Worm (Caenorhabditis elegans) whole organism, L3 larva: ENCODE data around the gene Y57A10A.14.
A peak's percentile ranks its signal among the peaks of the same experiment; 100 is the strongest.

Source experiments
- ZK546.5 ChIP-seq: sonication (generic microtip); optimal IDR thresholded peaks from 2 replicates; lab custom pipeline; 2017; ENCODE audit warnings: missing biosample characterization, missing genetic modification characterization
- ceh-28 ChIP-seq: fragments of 150-350 bp; optimal IDR thresholded peaks from 2 replicates; lab custom pipeline; 2014; ENCODE audit warnings: missing biosample characterization, missing genetic modification reagents, missing genetic modification characterization
- ceh-82 ChIP-seq: fragments of 150-350 bp; optimal IDR thresholded peaks from 2 replicates; lab custom pipeline; 2014; ENCODE audit warnings: missing biosample characterization, missing genetic modification characterization
- daf-12 ChIP-seq: fragments of 150-350 bp; optimal IDR thresholded peaks from 2 replicates; lab custom pipeline; 2014; ENCODE audit warnings: missing biosample characterization, missing genetic modification reagents, missing genetic modification characterization
- egl-27 ChIP-seq: sonication (generic microtip); optimal IDR thresholded peaks from 4 replicates; lab custom pipeline; 2017; ENCODE audit warnings: missing biosample characterization, missing genetic modification reagents, missing genetic modification characterization
- egl-5 ChIP-seq: fragments of 150-350 bp; optimal IDR thresholded peaks from 2 replicates; lab custom pipeline; 2017; ENCODE audit warnings: missing biosample characterization, missing genetic modification reagents, missing genetic modification characterization, inconsistent platforms
- elt-1 ChIP-seq: fragments of 150-350 bp; optimal IDR thresholded peaks from 2 replicates; lab custom pipeline; 2014; ENCODE audit warnings: missing biosample characterization, missing genetic modification characterization
- elt-2 ChIP-seq: sonication (generic microtip); optimal IDR thresholded peaks from 2 replicates; lab custom pipeline; 2016; ENCODE audit warnings: missing genetic modification reagents, mild to moderate bottlenecking, missing genetic modification characterization, missing compliant biosample characterization
- eor-1 ChIP-seq, 2 experiments: fragments of 150-350 bp; optimal IDR thresholded peaks; 2 replicates each; lab custom pipeline; 2014 to 2018; ENCODE audit warnings: missing biosample characterization in 2 of 2, missing genetic modification characterization in 2 of 2
- fkh-10 ChIP-seq: sonication (generic microtip); optimal IDR thresholded peaks from 2 replicates; lab custom pipeline; 2017; ENCODE audit warnings: missing biosample characterization, missing genetic modification reagents, missing genetic modification characterization
- fkh-2 ChIP-seq: fragments of 150-350 bp; optimal IDR thresholded peaks from 2 replicates; lab custom pipeline; 2014; ENCODE audit warnings: missing biosample characterization, missing genetic modification reagents, missing genetic modification characterization
- jun-1 ChIP-seq: fragments of 150-350 bp; optimal IDR thresholded peaks from 2 replicates; lab custom pipeline; 2014; ENCODE audit warnings: missing biosample characterization, missing genetic modification reagents, missing genetic modification characterization
- lin-39 ChIP-seq: fragments of 150-350 bp; optimal IDR thresholded peaks from 2 replicates; lab custom pipeline; 2018; ENCODE audit warnings: missing biosample characterization, missing genetic modification reagents, missing genetic modification characterization
- nfya-1 ChIP-seq: sonication (generic microtip); optimal IDR thresholded peaks from 2 replicates; lab custom pipeline; 2017; ENCODE audit warnings: missing genetic modification characterization, mild to moderate bottlenecking, missing compliant biosample characterization, antibody characterized with exemption, moderate library complexity; ENCODE audit not compliant: insufficient read depth
- nhr-11 ChIP-seq: fragments of 150-350 bp; optimal IDR thresholded peaks from 2 replicates; lab custom pipeline; 2014; ENCODE audit warnings: missing biosample characterization, missing genetic modification characterization
- nhr-12 ChIP-seq: fragments of 150-350 bp; optimal IDR thresholded peaks from 2 replicates; lab custom pipeline; 2014; ENCODE audit warnings: missing biosample characterization, missing genetic modification characterization
- nhr-237 ChIP-seq: fragments of 150-350 bp; optimal IDR thresholded peaks from 2 replicates; lab custom pipeline; 2014; ENCODE audit warnings: missing biosample characterization, missing genetic modification characterization
- nhr-28 ChIP-seq: fragments of 150-350 bp; optimal IDR thresholded peaks from 2 replicates; lab custom pipeline; 2014; ENCODE audit warnings: missing biosample characterization, missing genetic modification characterization
- nhr-43 ChIP-seq: sonication (generic microtip); optimal IDR thresholded peaks from 2 replicates; lab custom pipeline; 2016; ENCODE audit warnings: mild to moderate bottlenecking, missing genetic modification characterization, missing compliant biosample characterization; ENCODE audit not compliant: poor library complexity, severe bottlenecking
- nhr-77 ChIP-seq: fragments of 150-350 bp; optimal IDR thresholded peaks from 2 replicates; lab custom pipeline; 2014; ENCODE audit warnings: missing biosample characterization, missing genetic modification characterization
- pha-4 ChIP-seq: fragments of 150-350 bp; optimal IDR thresholded peaks from 2 replicates; lab custom pipeline; 2014; ENCODE audit warnings: missing biosample characterization, missing genetic modification reagents, missing genetic modification characterization
- pqm-1 ChIP-seq: fragments of 150-350 bp; optimal IDR thresholded peaks from 2 replicates; lab custom pipeline; 2017; ENCODE audit warnings: missing biosample characterization, missing genetic modification characterization, inconsistent platforms
- sea-2 ChIP-seq: fragments of 150-350 bp; sonication (generic microtip); optimal IDR thresholded peaks from 4 replicates; lab custom pipeline; 2014; ENCODE audit warnings: missing biosample characterization, missing genetic modification reagents, missing genetic modification characterization
- skn-1 ChIP-seq: fragments of 150-350 bp; optimal IDR thresholded peaks from 2 replicates; lab custom pipeline; 2014; ENCODE audit warnings: missing biosample characterization, missing genetic modification characterization
- snpc-4 ChIP-seq: fragments of 150-350 bp; optimal IDR thresholded peaks from 2 replicates; lab custom pipeline; 2014; ENCODE audit warnings: missing biosample characterization, missing genetic modification characterization
- tbx-2 ChIP-seq: sonication (generic microtip); optimal IDR thresholded peaks from 2 replicates; lab custom pipeline; 2016; ENCODE audit warnings: mild to moderate bottlenecking, missing genetic modification characterization, missing compliant biosample characterization
- unc-39 ChIP-seq: sonication (generic microtip); optimal IDR thresholded peaks from 4 replicates; lab custom pipeline; 2017; ENCODE audit warnings: missing biosample characterization, missing genetic modification characterization
- unc-62 ChIP-seq: fragments of 150-350 bp; sonication (generic microtip); optimal IDR thresholded peaks from 4 replicates; lab custom pipeline; 2014; ENCODE audit warnings: missing biosample characterization, missing genetic modification reagents, missing genetic modification characterization
- zag-1 ChIP-seq: fragments of 150-350 bp; optimal IDR thresholded peaks from 2 replicates; lab custom pipeline; 2014; ENCODE audit warnings: missing biosample characterization, missing genetic modification characterization
- ztf-11 ChIP-seq: fragments of 150-350 bp; optimal IDR thresholded peaks from 2 replicates; lab custom pipeline; 2014; ENCODE audit warnings: missing biosample characterization, missing genetic modification characterization
- ztf-4 ChIP-seq: fragments of 150-350 bp; optimal IDR thresholded peaks from 2 replicates; lab custom pipeline; 2014; ENCODE audit warnings: missing biosample characterization, missing genetic modification characterization

Y57A10A.14 gene

ce11 chrII:12199912-12200637, 14.3 kb downstream of the Y57A10A.14 start, which contains the start of gene polg-1:
TSS of gene polg-1 (minus strand) at chrII:12199962.
- TF ChIP-seq skn-1 (tag; lab: Kevin White, UChicago), result no peak
- TF ChIP-seq elt-2 (tag; lab: Kevin White, UChicago), result no peak
- TF ChIP-seq lin-39 (tag; lab: Kevin White, UChicago), result no peak
- peak; percentile 88 for TF ChIP-seq ceh-28 (tag; lab: Kevin White, UChicago)
- TF ChIP-seq, all 47 proteins: peak for 1

ce11 chrII:12202281-12202680, 16.5 kb downstream of the Y57A10A.14 start, which contains the start of gene trpp-5:
TSS of gene trpp-5 (minus strand) at chrII:12202381.
- TF ChIP-seq nhr-43 (no peak), nhr-11 (no peak), egl-5 (tag; lab: Kevin White, UChicago) (no peak), sea-2 (no peak), ceh-82 (tag; lab: Kevin White, UChicago) (no peak), unc-39 (tag; lab: Kevin White, UChicago) (no peak), daf-12 (tag; lab: Kevin White, UChicago) (no peak), skn-1 (tag; lab: Kevin White, UChicago) (no peak), zag-1 (no peak), ztf-4 (tag; lab: Kevin White, UChicago) (no peak), pha-4 (tag; lab: Kevin White, UChicago) (no peak), egl-27 (tag; lab: Kevin White, UChicago) (no peak), snpc-4 (tag; lab: Kevin White, UChicago) (no peak), pqm-1 (tag; lab: Kevin White, UChicago) (no peak), nfya-1 (tag; lab: Kevin White, UChicago) (no peak), ztf-11 (tag; lab: Kevin White, UChicago) (no peak), lin-39 (tag; lab: Kevin White, UChicago) (no peak), nhr-77 (no peak), elt-1 (no peak), ceh-28 (tag; lab: Kevin White, UChicago) (no peak)

- no peak for TF ChIP-seq elt-2 (tag; lab: Kevin White, UChicago)
- no peak for TF ChIP-seq nhr-28
- TF ChIP-seq ztf-11 (tag; lab: Kevin White, UChicago), result no peak
- TF ChIP-seq unc-62 (GFP tag; lab: Kevin White, UChicago), result no peak
- TF ChIP-seq fkh-2 (tag; lab: Kevin White, UChicago), result no peak
- TF ChIP-seq, all 47 proteins: peak for 0
Measured at ce11 chrII:12202921-12203320, 17.2 kb downstream of the Y57A10A.14 start, which contains the start of gene aqp-12. TSS of gene aqp-12 (plus strand) at chrII:12203221.

ce11 chrII:12204617-12205016, 18.9 kb downstream of the Y57A10A.14 start:
- TF ChIP-seq skn-1 (tag; lab: Kevin White, UChicago) (no peak), nfya-1 (tag; lab: Kevin White, UChicago) (peak; percentile 91)

- no peak for TF ChIP-seq nhr-12 (tag; lab: Kevin White, UChicago)
- peak; percentile 21 for TF ChIP-seq ceh-28 (tag; lab: Kevin White, UChicago)
- no peak for TF ChIP-seq eor-1 (tag; optimal IDR thresholded peaks at IDR 0.05; lab: Kevin White, UChicago)
- no peak for TF ChIP-seq nfya-1 (tag; lab: Kevin White, UChicago)
- TF ChIP-seq, all 47 proteins: peak for 1
Measured at ce11 chrII:12208741-12209140, 23.0 kb downstream of the Y57A10A.14 start.

ce11 chrII:12211652-12212245, 26.0 kb downstream of the Y57A10A.14 start:
- TF ChIP-seq ceh-28 (tag; lab: Kevin White, UChicago) (no peak), ZK546.5 (tag; lab: Kevin White, UChicago) (no peak), pha-4 (tag; lab: Kevin White, UChicago) (no peak), fkh-10 (GFP tag; lab: Kevin White, UChicago) (no peak), jun-1 (no peak), tbx-2 (no peak), nhr-237 (tag; lab: Kevin White, UChicago) (no peak), ztf-11 (tag; lab: Kevin White, UChicago) (no peak), eor-1 (tag; optimal IDR thresholded peaks at IDR 0.05; lab: Kevin White, UChicago) (no peak), pqm-1 (tag; lab: Kevin White, UChicago) (no peak), elt-2 (tag; lab: Kevin White, UChicago) (no peak)
